Fruit fly (Drosophila melanogaster): ENCODE measurements around the gene Eaf6.

The Eaf6 gene

DNA sequence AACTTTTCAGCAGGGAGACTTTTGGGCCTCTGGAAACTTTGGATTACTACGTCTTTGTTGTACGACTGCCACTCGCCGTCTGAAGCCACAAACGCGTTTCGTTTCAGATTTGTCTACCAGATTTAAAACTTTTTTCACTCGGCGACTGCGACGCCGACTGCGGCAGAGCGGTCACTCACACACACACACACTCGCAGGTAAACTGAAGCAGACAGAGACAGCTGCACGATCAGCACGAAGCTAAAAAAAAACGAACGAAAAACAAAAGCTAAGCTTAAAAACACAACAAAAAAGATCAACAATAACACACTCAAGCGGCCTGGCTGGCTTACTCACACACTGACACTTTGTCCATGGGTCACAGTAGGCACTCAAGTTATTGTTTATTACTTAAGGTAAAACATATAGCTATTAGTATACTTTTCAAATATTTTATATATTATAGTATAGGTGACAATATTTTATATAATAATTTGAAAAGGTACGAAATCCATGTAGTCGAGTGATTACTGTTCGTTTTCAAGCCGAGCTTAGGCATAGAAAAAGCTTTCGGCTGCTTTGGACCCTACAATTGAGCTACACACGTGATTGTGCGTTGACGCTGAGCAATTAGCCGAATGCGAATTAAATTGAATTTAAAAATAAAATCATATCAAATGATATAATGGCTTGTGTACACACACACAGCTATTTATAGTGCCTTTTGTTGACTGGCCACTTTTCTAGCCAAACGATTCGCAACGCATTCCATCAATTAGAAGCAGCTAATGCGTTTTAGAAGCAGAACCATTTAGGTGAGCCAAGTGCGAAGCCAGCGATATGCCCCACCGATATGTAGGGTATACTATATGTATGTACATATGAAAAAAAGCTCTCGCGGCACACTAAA lies 30.6 kb downstream of the Eaf6 start, which contains the start of gene Msr-110:
Msr-110 (minus strand) TSS at position 99 of the 889 bp plus-strand sequence.
- TF ChIP-seq CTCF (optimal IDR thresholded peaks at IDR 0.05) (no peak), CG8478 (optimal IDR thresholded peaks at IDR 0.05) (no peak)

DNA sequence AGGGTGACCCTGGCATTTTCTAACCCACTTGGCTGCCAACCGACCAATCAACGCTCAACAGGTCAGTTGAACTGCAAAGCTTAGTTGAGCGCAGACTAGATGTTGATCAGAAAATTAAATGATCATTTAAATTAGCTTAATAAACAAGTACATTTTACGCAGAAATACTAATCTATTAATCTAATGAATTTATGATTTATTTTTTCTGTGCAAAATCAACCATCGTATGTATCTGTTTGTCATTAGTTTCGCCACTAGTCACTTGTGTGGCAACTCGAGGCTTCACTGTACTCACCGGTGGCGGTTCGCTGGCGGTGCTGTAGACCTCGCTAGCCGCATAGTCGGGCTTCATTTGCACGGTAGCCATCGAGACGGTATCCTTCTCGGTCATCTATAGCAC lies 31.6 kb downstream of the Eaf6 start:
- TF ChIP-seq CTCF (optimal IDR thresholded peaks at IDR 0.05) (no peak), CG8478 (optimal IDR thresholded peaks at IDR 0.05) (no peak)

DNA sequence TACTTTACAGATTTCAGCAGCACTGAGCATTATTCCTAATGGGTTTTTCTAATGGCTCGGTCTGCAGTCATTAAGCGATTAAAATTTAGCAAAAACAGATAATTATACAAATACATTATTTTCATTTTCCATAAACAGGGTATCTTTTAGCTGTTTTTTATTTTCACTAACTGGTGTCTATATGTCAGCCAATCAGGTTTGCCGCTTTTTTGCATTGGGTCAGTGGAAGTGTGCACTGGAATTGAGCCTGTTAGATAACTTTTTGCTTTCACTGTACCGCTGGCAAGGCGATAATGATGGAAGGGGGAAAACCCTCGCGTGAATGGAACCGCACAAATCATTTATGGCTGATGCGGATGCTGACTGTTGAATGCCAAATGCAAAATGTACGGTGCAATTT lies 32.6 kb downstream of the Eaf6 start:
- TF ChIP-seq CTCF (optimal IDR thresholded peaks at IDR 0.05) (no peak), CG8478 (optimal IDR thresholded peaks at IDR 0.05) (no peak)

DNA sequence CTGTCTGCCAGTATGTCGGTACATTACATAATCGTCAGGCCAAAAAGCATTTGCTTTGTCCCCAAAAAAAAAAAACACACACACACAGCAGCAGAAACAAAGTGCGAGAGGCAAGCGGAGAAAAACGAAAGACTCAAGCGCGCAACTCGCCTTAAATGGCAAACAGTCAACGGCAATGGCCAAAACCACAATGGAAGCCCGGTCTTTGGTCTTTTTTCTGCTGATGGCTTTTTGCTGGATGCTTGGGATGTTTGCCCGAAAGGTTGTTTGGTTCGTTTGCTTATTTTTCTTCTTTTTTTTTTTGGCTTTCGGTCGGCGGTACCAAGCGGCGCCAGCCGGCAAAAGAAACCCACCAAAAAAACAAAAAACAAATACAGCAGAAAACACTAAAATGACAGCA lies 37.0 kb downstream of the Eaf6 start:
- no peak for TF ChIP-seq CTCF (optimal IDR thresholded peaks at IDR 0.05)
- no peak for TF ChIP-seq CG8478 (optimal IDR thresholded peaks at IDR 0.05)

DNA sequence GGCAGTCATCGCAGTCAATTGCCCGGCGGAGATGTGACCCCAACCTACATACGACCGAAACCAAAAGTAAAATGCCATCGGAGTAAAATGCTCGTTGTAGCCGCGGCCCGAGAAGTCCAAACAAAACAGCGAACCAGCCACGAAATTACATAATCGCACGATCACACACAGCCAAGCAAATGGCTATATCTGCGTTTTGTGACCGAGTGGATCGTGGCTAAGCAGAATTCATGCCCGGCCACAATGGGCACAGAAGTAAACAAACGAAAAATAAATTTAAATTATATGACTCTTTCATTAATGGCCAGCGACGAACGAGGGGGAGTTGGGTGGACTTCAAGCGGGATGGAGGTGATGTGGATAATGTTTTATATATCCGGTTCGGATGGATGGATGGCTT lies 38.4 kb downstream of the Eaf6 start:
- TF ChIP-seq CG8478 (optimal IDR thresholded peaks at IDR 0.05) (no peak), CTCF (optimal IDR thresholded peaks at IDR 0.05) (no peak)

DNA sequence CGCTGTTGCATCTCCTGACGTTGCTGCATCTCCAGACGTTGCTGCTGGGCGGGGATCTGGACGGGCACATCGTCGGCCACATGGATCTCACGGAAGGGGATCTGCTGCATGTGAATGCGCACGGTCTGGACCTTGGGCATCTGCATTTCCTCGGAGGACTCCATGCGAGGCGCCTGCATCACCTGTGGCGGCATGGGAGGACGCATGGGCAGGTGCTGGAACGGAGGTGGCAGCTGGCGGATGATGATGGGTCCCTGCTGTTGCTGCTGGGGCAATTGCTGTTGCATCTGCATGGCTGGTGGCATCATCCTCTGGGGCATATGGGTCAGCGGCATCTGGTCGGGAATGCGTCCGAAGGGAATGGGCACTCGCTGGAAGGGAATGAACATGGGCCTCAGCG lies 39.7 kb downstream of the Eaf6 start:
- TF ChIP-seq CG8478 (optimal IDR thresholded peaks at IDR 0.05) (no peak), CTCF (optimal IDR thresholded peaks at IDR 0.05) (no peak)

DNA sequence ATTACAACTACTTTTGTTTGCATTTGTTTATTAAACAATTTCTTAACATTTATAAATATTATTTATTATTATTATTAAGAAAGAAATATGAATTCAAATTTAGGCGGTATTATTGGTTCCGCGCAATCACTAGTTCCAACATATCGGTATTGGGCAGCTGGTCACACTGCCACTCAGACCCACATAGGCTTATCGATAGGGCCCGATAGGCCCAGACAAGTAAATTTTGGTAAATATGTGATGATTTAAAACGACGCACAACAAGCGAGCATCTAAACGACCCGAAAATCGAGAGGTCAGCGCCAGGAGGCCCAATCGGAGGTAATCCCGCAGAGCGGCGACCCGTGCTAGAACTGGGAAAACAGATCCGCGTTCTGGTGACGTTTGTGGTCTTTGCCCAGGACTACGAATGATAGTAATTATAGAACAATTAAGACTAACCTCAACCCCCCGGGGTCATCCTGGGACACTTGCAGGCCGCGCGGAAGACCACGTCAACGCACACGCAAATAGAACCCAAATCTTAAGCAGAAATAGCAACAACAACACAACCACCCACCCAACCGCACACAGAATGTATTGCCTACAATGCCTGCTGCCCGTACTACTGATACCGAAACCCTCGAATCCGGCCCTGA lies 42.9 kb downstream of the Eaf6 start, which contains the start of gene bc10:
bc10 (plus strand) TSS at position 181 of the 638 bp plus-strand sequence.
- TF ChIP-seq CTCF (optimal IDR thresholded peaks at IDR 0.05): no peak
- TF ChIP-seq CG8478 (optimal IDR thresholded peaks at IDR 0.05): no peak

DNA sequence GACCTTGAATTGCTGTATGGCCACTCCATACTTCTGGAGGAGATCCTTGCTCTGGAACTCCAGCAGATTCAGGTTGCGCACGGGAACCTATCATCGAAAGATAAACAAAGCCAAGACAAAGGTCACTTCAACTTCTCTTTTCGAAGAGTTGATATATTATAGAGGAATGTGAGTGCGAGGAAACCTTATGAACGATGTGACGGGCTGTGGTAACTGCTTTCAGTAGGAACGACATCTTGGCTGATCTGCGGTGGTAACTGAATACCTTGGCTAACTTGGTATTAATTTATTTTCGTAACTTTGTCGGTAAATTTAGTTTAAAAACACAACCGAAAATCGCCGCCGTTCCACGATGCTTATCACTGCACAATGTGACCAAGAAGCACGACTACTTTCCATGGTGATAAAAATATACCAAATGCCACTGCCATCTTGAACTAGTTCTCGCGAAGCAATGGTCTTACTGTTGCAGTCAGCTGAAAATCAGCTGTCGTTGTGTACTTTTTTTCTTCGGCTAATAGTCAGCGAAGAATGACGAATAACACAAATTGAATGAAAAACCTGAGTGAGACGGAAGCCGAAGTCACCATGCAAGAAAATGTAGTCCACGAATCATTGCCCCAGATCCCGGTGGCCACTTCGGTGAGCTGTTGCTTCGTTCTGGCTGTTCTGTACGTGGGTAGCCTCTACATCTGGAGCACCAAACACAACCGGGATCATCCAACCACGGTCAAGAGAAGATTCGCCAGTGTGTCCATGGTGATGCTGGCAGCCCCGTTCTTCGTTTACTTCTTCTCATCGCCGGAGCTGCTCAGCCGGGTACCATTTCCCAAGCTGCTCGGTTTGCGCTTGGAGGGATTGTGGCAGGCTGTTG lies 44.6 kb downstream of the Eaf6 start, which contains the start of the genes ScsbetaG and Sras:
ScsbetaG (minus strand) TSS at position 383 of the 874 bp plus-strand sequence.
Sras (plus strand) TSS at position 466 of the 874 bp plus-strand sequence.
- TF ChIP-seq CTCF (optimal IDR thresholded peaks at IDR 0.05): peak; percentile 30 to 34
- no peak for TF ChIP-seq CG8478 (optimal IDR thresholded peaks at IDR 0.05)

DNA sequence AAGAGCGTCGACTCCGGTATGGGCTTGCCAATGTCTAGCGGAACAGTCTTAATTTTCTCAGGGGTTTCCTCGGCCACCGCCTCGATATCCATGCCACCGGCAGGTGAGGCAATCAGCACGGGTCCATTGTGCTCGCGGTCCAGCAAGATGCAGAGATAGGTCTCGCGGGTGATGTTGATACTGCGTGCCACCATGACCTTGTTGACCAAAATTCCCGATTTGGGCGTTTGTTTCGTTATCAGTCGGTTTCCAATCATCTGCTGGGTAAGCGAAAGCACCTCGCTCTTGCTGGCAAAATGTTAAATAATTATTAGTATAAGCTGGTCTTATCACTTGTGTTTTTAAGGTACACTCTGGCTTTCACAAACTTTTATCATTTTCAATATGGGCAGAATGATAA lies 45.5 kb downstream of the Eaf6 start:
- TF ChIP-seq CTCF (optimal IDR thresholded peaks at IDR 0.05) (no peak), CG8478 (optimal IDR thresholded peaks at IDR 0.05) (no peak)

DNA sequence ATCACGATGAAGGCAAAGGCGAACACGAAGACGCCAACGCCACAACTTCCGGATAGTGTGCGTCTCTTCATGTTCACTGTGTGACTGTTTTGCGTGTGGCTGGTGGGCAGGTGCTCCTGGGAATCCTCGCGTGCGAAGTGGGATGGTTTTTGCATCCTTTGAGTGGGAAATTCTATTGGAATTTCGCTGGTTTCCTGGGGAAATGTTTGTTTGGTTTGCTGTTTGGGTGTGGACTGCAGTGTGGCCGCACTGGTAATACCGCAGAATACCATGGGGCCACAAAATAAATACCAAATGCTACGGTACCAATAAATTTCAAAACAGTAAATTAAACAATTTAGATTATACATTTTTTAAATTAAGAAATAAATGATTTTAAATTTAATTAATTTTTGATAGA lies 46.8 kb downstream of the Eaf6 start, which contains the start of gene sinu:
sinu (minus strand) TSS at position 258 of the 400 bp plus-strand sequence.
- no peak for TF ChIP-seq CG8478 (optimal IDR thresholded peaks at IDR 0.05)

Data from S2 (cell line).